Worm (Caenorhabditis elegans) whole organism, late embryonic: Measurements from ENCODE around the gene srh-199.

ENCODE experiments used
- C08G9.2 ChIP-seq: sonication (generic microtip); optimal IDR thresholded peaks from 2 replicates; lab custom pipeline; 2016; ENCODE audit warnings: mild to moderate bottlenecking, missing genetic modification characterization, moderate library complexity, missing compliant biosample characterization
- K02D7.2 ChIP-seq: sonication (generic microtip); optimal IDR thresholded peaks from 2 replicates; lab custom pipeline; 2017; ENCODE audit warnings: mild to moderate bottlenecking, missing genetic modification characterization, missing compliant biosample characterization
- T23F11.4 ChIP-seq: fragments of 200-800 bp; sonication (Bioruptor generic); optimal IDR thresholded peaks from 2 replicates; lab custom pipeline; 2018; ENCODE audit warnings: mild to moderate bottlenecking, missing genetic modification characterization, missing compliant biosample characterization
- ceh-31 ChIP-seq: sonication (generic microtip); optimal IDR thresholded peaks from 2 replicates; lab custom pipeline; 2016; ENCODE audit warnings: missing genetic modification characterization, missing compliant biosample characterization
- hlh-15 ChIP-seq: sonication (generic microtip); optimal IDR thresholded peaks from 2 replicates; lab custom pipeline; 2016; ENCODE audit warnings: missing genetic modification characterization, missing compliant biosample characterization
- pha-2 ChIP-seq: sonication (generic microtip); optimal IDR thresholded peaks from 2 replicates; lab custom pipeline; 2017; ENCODE audit warnings: mild to moderate bottlenecking, missing genetic modification characterization, missing compliant biosample characterization
- pros-1 ChIP-seq: fragments of 150-350 bp; optimal IDR thresholded peaks from 2 replicates; lab custom pipeline; 2014; ENCODE audit warnings: missing biosample characterization, missing genetic modification reagents, missing genetic modification characterization
- rnt-1 ChIP-seq: sonication (generic microtip); optimal IDR thresholded peaks from 2 replicates; lab custom pipeline; 2016; ENCODE audit warnings: missing genetic modification characterization, missing compliant biosample characterization
- sox-4 ChIP-seq: sonication (generic microtip); optimal IDR thresholded peaks from 2 replicates; lab custom pipeline; 2017; ENCODE audit warnings: mild to moderate bottlenecking, missing genetic modification characterization, inconsistent platforms, missing compliant biosample characterization
- tbx-7 ChIP-seq: sonication (generic microtip); optimal IDR thresholded peaks from 2 replicates; lab custom pipeline; 2016; ENCODE audit warnings: missing genotype, missing genetic modification characterization, missing compliant biosample characterization
- unc-55 ChIP-seq: sonication (generic microtip); optimal IDR thresholded peaks from 2 replicates; lab custom pipeline; 2017; ENCODE audit warnings: missing biosample characterization, missing genetic modification reagents, missing genetic modification characterization

The srh-199 gene

DNA sequence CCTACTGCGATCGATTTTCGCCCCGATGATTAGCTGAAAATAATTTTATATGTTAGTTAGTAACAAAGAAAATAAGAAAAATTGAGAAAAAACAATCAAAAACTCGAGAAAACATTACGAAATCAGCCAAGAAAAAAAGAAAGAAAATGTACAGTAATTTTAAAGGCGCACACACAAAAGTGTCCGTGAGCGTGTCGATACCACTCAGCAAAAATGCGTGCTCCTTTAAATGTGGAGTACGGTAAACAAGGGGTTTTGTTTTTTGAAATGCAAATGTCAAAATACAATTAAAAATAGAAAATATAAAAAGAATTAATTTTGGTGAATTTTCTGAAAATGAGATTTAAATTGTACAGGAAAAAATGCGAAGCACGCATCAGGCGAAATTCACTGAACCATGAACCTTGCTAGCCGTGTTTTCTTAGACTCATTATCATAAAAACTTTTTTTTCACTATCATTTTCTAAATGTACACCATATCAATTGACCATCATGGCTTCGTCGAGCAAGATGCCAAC lies 49.7 kb downstream of the srh-199 start, which contains the start of gene srw-90:
TSS of gene srw-90 (plus strand) at position 468 of the 518 bp plus-strand sequence.
- TF ChIP-seq sox-4, result no peak
- no peak for TF ChIP-seq pha-2
- TF ChIP-seq T23F11.4, result no peak
- no peak for TF ChIP-seq ceh-31 (tag; lab: Kevin White, UChicago)
- TF ChIP-seq K02D7.2 (tag; lab: Kevin White, UChicago), result no peak
- TF ChIP-seq tbx-7, result no peak
- TF ChIP-seq C08G9.2 (tag; lab: Kevin White, UChicago), result no peak
- TF ChIP-seq unc-55 (GFP tag; lab: Kevin White, UChicago), result no peak
- TF ChIP-seq hlh-15 (tag; lab: Kevin White, UChicago), result no peak
- no peak for TF ChIP-seq pros-1 (tag; lab: Kevin White, UChicago)
- no peak for TF ChIP-seq rnt-1 (tag; lab: Kevin White, UChicago)
